Worm (Caenorhabditis elegans) whole organism, L4 larva: ENCODE measurements around the gene nhr-176.

ENCODE experiments used
- D1046.2 ChIP-seq: fragments of 200-800 bp; sonication (Bioruptor generic); IDR thresholded peaks from 2 replicates; pipeline ENCODE4 v1.3.6; 2022; ENCODE audit warnings: missing genetic modification characterization, missing compliant biosample characterization
- F10B5.3 ChIP-seq: sonication (generic microtip); optimal IDR thresholded peaks from 2 replicates; lab custom pipeline; 2016; ENCODE audit warnings: mild to moderate bottlenecking, missing genetic modification characterization, missing compliant biosample characterization
- ZK337.2 ChIP-seq: fragments of 200-800 bp; sonication (Bioruptor generic); IDR thresholded peaks from 2 replicates; pipeline ENCODE4 v1.3.6; 2022; ENCODE audit warnings: missing genetic modification reagents, missing genetic modification characterization, missing compliant biosample characterization
- ZK546.5 ChIP-seq, 2 experiments: sonication (generic microtip); optimal IDR thresholded peaks; 2 replicates each; lab custom pipeline; 2017; ENCODE audit warnings: missing biosample characterization in 2 of 2, missing genetic modification characterization in 2 of 2
- aly-2 ChIP-seq: sonication (generic microtip); optimal IDR thresholded peaks from 2 replicates; lab custom pipeline; 2018; ENCODE audit warnings: missing biosample characterization, missing genetic modification characterization
- ama-1 ChIP-seq: fragments of 150-350 bp; optimal IDR thresholded peaks from 2 replicates; lab custom pipeline; 2014; ENCODE audit warnings: inconsistent platforms, mixed read lengths
- arid-1 ChIP-seq: fragments of 200-800 bp; sonication (Bioruptor generic); conservative IDR thresholded peaks from 2 replicates; pipeline ENCODE4 v1.3.6; 2022; ENCODE audit warnings: missing genetic modification reagents, missing genetic modification characterization, missing compliant biosample characterization
- attf-4 ChIP-seq: sonication (generic microtip); optimal IDR thresholded peaks from 3 replicates; lab custom pipeline; 2017; ENCODE audit warnings: missing biosample characterization, missing genetic modification characterization
- ceh-44 ChIP-seq: fragments of 200-800 bp; sonication (Bioruptor generic); IDR thresholded peaks from 2 replicates; pipeline ENCODE4 v1.3.6; 2022; ENCODE audit warnings: missing genetic modification reagents, missing genetic modification characterization, missing compliant biosample characterization
- daf-16 ChIP-seq, 3 experiments: sonication (generic microtip); optimal IDR thresholded peaks; 2 replicates each; lab custom pipeline; 2016 to 2017; ENCODE audit warnings: missing genetic modification characterization in 3 of 3, missing genetic modification reagents in 3 of 3, mild to moderate bottlenecking in 2 of 3, missing compliant biosample characterization in 2 of 3, missing biosample characterization in 1 of 3, moderate library complexity in 1 of 3
- dmd-6 ChIP-seq: fragments of 200-800 bp; sonication (Bioruptor generic); IDR thresholded peaks from 2 replicates; pipeline ENCODE4 v1.3.6; 2022; ENCODE audit warnings: missing genetic modification reagents, missing genetic modification characterization, missing compliant biosample characterization
- dmd-8 ChIP-seq: fragments of 200-800 bp; sonication (Bioruptor generic); IDR thresholded peaks from 2 replicates; pipeline ENCODE4 v1.3.6; 2022; ENCODE audit warnings: missing genetic modification characterization, missing compliant biosample characterization
- dmd-9 ChIP-seq: fragments of 200-800 bp; sonication (Bioruptor generic); IDR thresholded peaks from 2 replicates; pipeline ENCODE4 v1.3.6; 2022; ENCODE audit warnings: missing genetic modification reagents, missing genetic modification characterization, missing compliant biosample characterization
- dve-1 ChIP-seq: sonication (generic microtip); optimal IDR thresholded peaks from 2 replicates; lab custom pipeline; 2017; ENCODE audit warnings: antibody characterized with exemption, mild to moderate bottlenecking, missing genetic modification characterization, missing compliant biosample characterization; ENCODE audit not compliant: insufficient read depth
- egl-27 ChIP-seq: sonication (generic microtip); optimal IDR thresholded peaks from 3 replicates; lab custom pipeline; 2017; ENCODE audit warnings: missing biosample characterization, missing genetic modification reagents, missing genetic modification characterization
- hlh-11 ChIP-seq: fragments of 200-800 bp; sonication (Bioruptor generic); optimal IDR thresholded peaks from 2 replicates; lab custom pipeline; 2018; ENCODE audit warnings: mild to moderate bottlenecking, missing genetic modification characterization, missing compliant biosample characterization
- lin-13 ChIP-seq: fragments of 150-350 bp; optimal IDR thresholded peaks from 2 replicates; lab custom pipeline; 2014; ENCODE audit warnings: missing biosample characterization, missing genetic modification reagents, missing genetic modification characterization
- lin-15B ChIP-seq: fragments of 150-350 bp; sonication (generic microtip); optimal IDR thresholded peaks from 3 replicates; lab custom pipeline; 2014; ENCODE audit warnings: missing biosample characterization, missing genetic modification characterization
- lin-29 ChIP-seq: fragments of 200-800 bp; sonication (Bioruptor generic); IDR thresholded peaks from 2 replicates; pipeline ENCODE4 v1.3.6; 2022; ENCODE audit warnings: missing genetic modification reagents, missing genetic modification characterization, missing compliant biosample characterization
- lin-38 ChIP-seq: fragments of 200-800 bp; sonication (Bioruptor generic); IDR thresholded peaks from 2 replicates; pipeline ENCODE4 v1.3.6; 2022; ENCODE audit warnings: missing genetic modification reagents, missing genetic modification characterization, missing compliant biosample characterization
- lir-3 ChIP-seq: sonication (generic microtip); optimal IDR thresholded peaks from 2 replicates; lab custom pipeline; 2016; ENCODE audit warnings: mild to moderate bottlenecking, missing genetic modification characterization, missing compliant biosample characterization
- madf-5 ChIP-seq, 2 experiments: fragments of 200-800 bp; sonication (Bioruptor generic); IDR thresholded peaks; 2 replicates each; pipeline ENCODE4 v1.3.6; 2022; ENCODE audit warnings: missing compliant biosample characterization in 2 of 2, missing genetic modification characterization in 2 of 2
- mep-1 ChIP-seq: fragments of 150-350 bp; sonication (generic microtip); optimal IDR thresholded peaks from 3 replicates; lab custom pipeline; 2014; ENCODE audit warnings: missing biosample characterization, missing genetic modification characterization
- mxl-3 ChIP-seq: fragments of 200-800 bp; sonication (Bioruptor generic); optimal IDR thresholded peaks from 2 replicates; lab custom pipeline; 2018; ENCODE audit warnings: mild to moderate bottlenecking, missing genetic modification characterization, missing compliant biosample characterization
- nhr-237 ChIP-seq: sonication (generic microtip); optimal IDR thresholded peaks from 2 replicates; lab custom pipeline; 2017; ENCODE audit warnings: missing biosample characterization, missing genetic modification characterization
- nhr-28 ChIP-seq: fragments of 150-350 bp; optimal IDR thresholded peaks from 2 replicates; lab custom pipeline; 2014; ENCODE audit warnings: missing biosample characterization, missing genetic modification characterization
- nhr-42 ChIP-seq: fragments of 200-800 bp; sonication (Bioruptor generic); IDR thresholded peaks from 2 replicates; pipeline ENCODE4 v1.3.6; 2022; ENCODE audit warnings: missing genetic modification characterization, missing compliant biosample characterization
- nhr-48 ChIP-seq: sonication (generic microtip); optimal IDR thresholded peaks from 2 replicates; lab custom pipeline; 2016; ENCODE audit warnings: mild to moderate bottlenecking, missing genetic modification characterization, missing compliant biosample characterization
- nhr-6 ChIP-seq: fragments of 150-350 bp; optimal IDR thresholded peaks from 2 replicates; lab custom pipeline; 2014; ENCODE audit warnings: missing biosample characterization, missing genetic modification characterization
- nhr-76 ChIP-seq: fragments of 150-350 bp; optimal IDR thresholded peaks from 2 replicates; lab custom pipeline; 2014; ENCODE audit warnings: missing biosample characterization, missing genetic modification characterization
- nhr-77 ChIP-seq: fragments of 150-350 bp; optimal IDR thresholded peaks from 2 replicates; lab custom pipeline; 2014; ENCODE audit warnings: missing biosample characterization, missing genetic modification characterization
- pha-4 ChIP-seq, 2 experiments: fragments of 150-350 bp in 1 of 2; fragments of 200-800 bp in 1 of 2; sonication (Bioruptor generic) in 1 of 2; IDR thresholded peaks in 1 of 2; optimal IDR thresholded peaks in 1 of 2; 2 replicates each; pipeline versions ENCODE4 v1.3.6 to Lab custom; 2014 to 2022; ENCODE audit warnings: missing genetic modification characterization in 2 of 2, missing genetic modification reagents in 2 of 2, missing biosample characterization in 1 of 2, missing compliant biosample characterization in 1 of 2
- php-3 ChIP-seq: fragments of 200-800 bp; sonication (Bioruptor generic); IDR thresholded peaks from 2 replicates; pipeline ENCODE4 v1.3.6; 2022; ENCODE audit warnings: missing genetic modification reagents, missing genetic modification characterization, missing compliant biosample characterization
- pqm-1 ChIP-seq: sonication (generic microtip); optimal IDR thresholded peaks from 2 replicates; lab custom pipeline; 2017; ENCODE audit warnings: missing biosample characterization, missing genetic modification characterization
- snpc-4 ChIP-seq: fragments of 150-350 bp; optimal IDR thresholded peaks from 2 replicates; lab custom pipeline; 2014; ENCODE audit warnings: missing biosample characterization, missing genetic modification characterization
- spr-1 ChIP-seq: sonication (generic microtip); optimal IDR thresholded peaks from 2 replicates; lab custom pipeline; 2016; ENCODE audit warnings: mild to moderate bottlenecking, missing genetic modification characterization, missing compliant biosample characterization
- tag-97 ChIP-seq: fragments of 200-800 bp; sonication (Bioruptor generic); IDR thresholded peaks from 2 replicates; pipeline ENCODE4 v1.3.6; 2022; ENCODE audit warnings: missing genetic modification characterization, missing compliant biosample characterization
- unc-62 ChIP-seq, 3 experiments: fragments of 150-350 bp in 1 of 3; sonication (generic microtip); optimal IDR thresholded peaks in 2 of 3; peaks in 1 of 3; 1 replicate in 1 of 3; 2 replicates in 2 of 3; lab custom pipeline; 2014 to 2017; ENCODE audit warnings: missing biosample characterization in 3 of 3, missing genetic modification characterization in 3 of 3, missing genetic modification reagents in 3 of 3, missing genotype in 1 of 3
- zfp-2 ChIP-seq: sonication (generic microtip); optimal IDR thresholded peaks from 2 replicates; lab custom pipeline; 2016; ENCODE audit warnings: mild to moderate bottlenecking, missing genetic modification characterization, missing compliant biosample characterization
- zip-11 ChIP-seq: fragments of 200-800 bp; sonication (Bioruptor generic); IDR thresholded peaks from 2 replicates; pipeline ENCODE4 v1.3.6; 2022; ENCODE audit warnings: missing genetic modification characterization, missing compliant biosample characterization
- ztf-7 ChIP-seq: fragments of 150-350 bp; optimal IDR thresholded peaks from 2 replicates; lab custom pipeline; 2014; ENCODE audit warnings: missing biosample characterization, missing genetic modification characterization

Gene nhr-176

DNA sequence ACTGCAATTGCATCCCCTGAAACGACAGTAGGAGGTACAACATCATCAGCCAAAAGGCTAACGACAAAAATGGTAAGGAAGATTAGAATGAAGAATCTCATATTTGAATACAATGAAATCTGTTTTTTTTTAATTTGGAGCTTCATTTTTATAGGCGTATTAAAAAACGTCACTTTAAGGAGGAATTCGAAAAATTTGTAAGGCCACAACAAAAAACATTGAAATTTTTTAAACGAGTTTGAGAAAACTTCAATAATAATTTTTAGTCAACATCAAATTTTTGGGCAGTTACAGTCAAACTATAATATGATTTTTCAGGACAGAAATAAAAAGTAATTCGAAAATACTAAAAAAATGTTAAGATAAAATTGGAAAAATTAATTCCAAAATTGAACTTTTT, 8.3 kb upstream of the nhr-176 start, which contains the start of gene F14H3.14:
Gene F14H3.14, minus strand, starts transcription at position 101 of the 400 bp plus-strand sequence.
- no peak for TF ChIP-seq zip-11 (GFP tag; lab: Robert Waterston, UW)
- TF ChIP-seq mxl-3 (GFP tag; lab: Kevin White, UChicago) = no peak
- TF ChIP-seq, all 104 proteins: peak for 0

DNA sequence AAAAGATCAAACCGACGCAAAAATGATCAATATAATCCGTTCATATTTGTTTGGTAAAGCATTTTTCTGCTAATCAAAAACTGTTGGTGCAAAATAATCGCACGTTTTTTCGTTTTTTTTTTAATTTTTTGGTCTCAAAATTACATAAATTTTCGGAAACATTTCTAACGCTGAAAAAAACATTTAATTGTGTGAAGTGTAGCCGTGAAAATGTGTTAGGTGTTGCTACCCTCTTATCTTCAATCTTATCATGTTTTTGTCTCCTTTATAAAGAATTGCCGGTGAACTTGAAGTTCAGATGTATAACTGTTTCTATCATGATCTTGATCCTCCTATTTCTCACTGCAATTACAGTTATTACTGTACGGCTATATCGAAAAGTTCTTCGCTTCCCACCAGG, 2.2 kb upstream of the nhr-176 start, which contains the start of gene cyp-35D1:
Gene cyp-35D1, plus strand, starts transcription at position 301 of the 400 bp plus-strand sequence.
- TF ChIP-seq egl-27 (tag; lab: Kevin White, UChicago) = no peak
- no peak for TF ChIP-seq tag-97 (GFP tag; lab: Robert Waterston, UW)
- TF ChIP-seq nhr-76 (tag; lab: Kevin White, UChicago) = no peak
- TF ChIP-seq zfp-2 = no peak
- TF ChIP-seq ztf-7 (tag; lab: Kevin White, UChicago) = no peak
- TF ChIP-seq attf-4 (tag; lab: Kevin White, UChicago) = no peak
- TF ChIP-seq, all 104 proteins: peak for 0

DNA sequence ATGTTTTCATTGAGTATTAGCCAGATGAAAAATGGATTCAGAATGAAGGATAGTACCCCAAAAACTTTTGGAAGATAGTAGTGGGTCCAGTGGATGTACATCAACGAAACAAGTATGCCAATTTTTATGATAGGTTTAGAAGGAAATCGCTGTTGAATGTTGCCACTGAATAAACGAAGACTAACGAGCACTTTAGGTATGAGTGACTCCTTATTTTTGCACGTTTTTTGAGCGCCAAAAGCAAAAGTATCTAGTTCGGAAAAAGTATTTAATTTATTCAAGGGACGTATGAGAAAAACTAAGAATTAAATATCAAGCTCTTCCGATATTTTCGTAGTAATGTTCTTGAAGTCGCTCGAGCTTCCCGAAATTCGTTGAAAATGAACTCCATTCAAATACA, 2.7 kb downstream of the nhr-176 start, which contains the start of gene srj-10:
Gene srj-10, minus strand, starts transcription at position 101 of the 400 bp plus-strand sequence.
- TF ChIP-seq D1046.2 (GFP tag; lab: Robert Waterston, UW) (no peak), ZK546.5 (tag; optimal IDR thresholded peaks at IDR 0.05; lab: Kevin White, UChicago) (no peak), F10B5.3 (tag; lab: Kevin White, UChicago) (no peak), zfp-2 (no peak), aly-2 (no peak), nhr-6 (tag; lab: Kevin White, UChicago) (no peak), pha-4 (GFP tag; IDR thresholded peaks at IDR 0.05; lab: Robert Waterston, UW) (no peak), pha-4 (tag; optimal IDR thresholded peaks at IDR 0.05; lab: Kevin White, UChicago) (no peak), lin-29 (GFP tag; lab: Robert Waterston, UW) (no peak), spr-1 (tag; lab: Kevin White, UChicago) (no peak), mxl-3 (GFP tag; lab: Kevin White, UChicago) (no peak), nhr-237 (no peak)
- TF ChIP-seq, all 104 proteins: peak for 0

DNA sequence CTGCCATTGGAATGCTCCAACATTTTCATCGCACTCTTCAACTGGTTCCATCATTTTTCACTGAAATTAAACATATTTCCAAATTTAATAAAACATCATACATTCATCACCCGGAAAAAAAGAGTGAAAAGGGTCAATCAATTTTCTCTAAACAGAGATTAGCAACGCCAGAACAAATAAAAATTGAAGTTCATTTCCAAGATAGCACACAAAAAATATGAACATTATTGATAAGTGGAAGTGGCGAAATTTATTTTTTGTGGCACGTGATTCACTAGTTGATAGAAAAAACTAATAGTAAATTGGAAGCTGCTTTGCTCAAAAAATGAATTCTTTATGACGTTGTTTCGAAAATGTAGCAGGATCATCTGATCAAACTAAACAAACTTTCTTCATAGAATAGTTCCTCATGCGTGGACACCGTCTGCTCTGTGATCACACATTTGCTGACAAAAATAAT, 4.2 kb downstream of the nhr-176 start, which contains the start of the genes F14H3.12 and srj-29:
Gene F14H3.12, minus strand, starts transcription at position 74 of the 460 bp plus-strand sequence.
Gene srj-29, plus strand, starts transcription at position 410 of the 460 bp plus-strand sequence.
- TF ChIP-seq mep-1 (tag; lab: Kevin White, UChicago) = no peak
- no peak for TF ChIP-seq lin-15B (tag; lab: Kevin White, UChicago)
- TF ChIP-seq dmd-9 = no peak
- TF ChIP-seq dmd-8 (GFP tag; lab: Robert Waterston, UW) = no peak
- TF ChIP-seq ceh-44 = no peak
- TF ChIP-seq unc-62 (GFP tag; optimal IDR thresholded peaks at IDR 0.05 in 1 of 2; lab: Kevin White, UChicago) = no peak
- TF ChIP-seq unc-62 (tag; optimal IDR thresholded peaks at IDR 0.05; lab: Kevin White, UChicago) = no peak
- peak; percentile 74 for TF ChIP-seq nhr-28 (tag; lab: Kevin White, UChicago)
- no peak for TF ChIP-seq arid-1 (GFP tag; lab: Robert Waterston, UW)
- no peak for TF ChIP-seq nhr-42 (GFP tag; lab: Robert Waterston, UW)
- no peak for TF ChIP-seq nhr-48 (tag; lab: Kevin White, UChicago)
- no peak for TF ChIP-seq madf-5 (GFP tag; IDR thresholded peaks at IDR 0.05; lab: Robert Waterston, UW)
- TF ChIP-seq lin-38 = no peak
- no peak for TF ChIP-seq daf-16 (GFP tag; optimal IDR thresholded peaks at IDR 0.05; lab: Kevin White, UChicago)
- peak; percentile 83 for TF ChIP-seq daf-16 (tag; optimal IDR thresholded peaks at IDR 0.05; lab: Kevin White, UChicago)
- peak; percentile 52 for TF ChIP-seq nhr-77 (tag; lab: Kevin White, UChicago)
- TF ChIP-seq ZK337.2 (GFP tag; lab: Robert Waterston, UW) = no peak
- TF ChIP-seq dmd-6 = peak; percentile 74
- peak; percentile 49 for TF ChIP-seq hlh-11 (tag; lab: Kevin White, UChicago)
- TF ChIP-seq zip-11 (GFP tag; lab: Robert Waterston, UW) = no peak
- peak; percentile 79 for TF ChIP-seq dve-1 (tag; lab: Kevin White, UChicago)
- TF ChIP-seq snpc-4 (tag; lab: Kevin White, UChicago) = no peak
- TF ChIP-seq lir-3 (tag; lab: Kevin White, UChicago) = no peak
- TF ChIP-seq php-3 (GFP tag; lab: Robert Waterston, UW) = no peak
- TF ChIP-seq lin-13 (GFP tag; lab: Kevin White, UChicago) = no peak
- TF ChIP-seq pqm-1 = peak; percentile 73
- TF ChIP-seq ama-1 (lab: Kevin White, UChicago) = no peak
